Worm (Caenorhabditis elegans): ENCODE measurements around the gene gst-33.
A peak's percentile ranks its signal among the peaks of the same experiment; 100 is the strongest.

Gene gst-33

DNA sequence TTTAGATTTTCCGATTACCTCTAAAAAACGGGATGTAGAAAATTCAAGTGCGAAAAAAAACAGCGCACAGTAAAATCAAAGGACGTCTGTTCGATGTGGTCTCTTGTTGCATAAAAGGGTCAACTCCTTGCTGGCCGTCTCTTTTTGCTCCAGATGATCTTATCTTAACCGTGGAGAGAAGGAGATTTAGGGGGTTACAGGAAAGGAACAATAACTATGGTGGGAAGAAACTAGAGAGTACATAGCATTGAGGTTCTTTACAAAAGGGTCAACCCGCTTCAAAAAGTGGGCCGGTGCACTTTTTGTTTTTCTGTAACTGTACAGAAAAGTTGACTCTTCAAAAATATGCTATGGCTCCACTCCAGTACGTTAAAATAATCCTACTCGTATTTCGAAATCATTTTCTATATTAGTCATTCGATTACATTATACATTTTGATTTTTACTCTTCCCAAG is 36.8 kb downstream of the gst-33 start, which contains the start of the genes T20D4.19 and srj-9:
Gene T20D4.19 (minus strand): TSS at position 101 of the 456 bp plus-strand sequence.
Gene srj-9 (plus strand): TSS at position 406 of the 456 bp plus-strand sequence.
- TF ChIP-seq lin-40 (tag; optimal IDR thresholded peaks at IDR 0.05): no peak
- TF ChIP-seq madf-3 (GFP tag; IDR thresholded peaks at IDR 0.05): 0 out of 2 replicates have a peak, but pooled peaks have one; percentile 51

DNA sequence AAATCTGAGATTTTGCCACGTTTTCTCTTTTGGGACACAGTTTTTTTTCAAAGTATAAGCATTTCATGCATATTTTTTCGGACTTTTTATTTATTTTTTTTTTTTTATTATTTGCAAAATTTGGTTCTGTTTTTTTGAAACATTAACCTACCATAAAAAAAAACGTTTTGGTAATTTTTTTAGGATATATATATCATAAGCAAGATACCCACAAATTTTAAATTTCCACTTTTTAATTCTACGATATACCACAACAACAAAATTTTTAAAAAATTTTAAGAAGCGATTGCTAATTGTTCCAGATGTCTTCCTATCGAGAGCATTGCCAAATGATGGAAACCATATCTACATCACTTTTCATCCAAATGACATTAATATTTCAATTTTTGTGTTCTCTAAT is 39.7 kb downstream of the gst-33 start, which contains the start of gene srab-20:
Gene srab-20 (plus strand): TSS at position 301 of the 400 bp plus-strand sequence.
- TF ChIP-seq F52B5.7 (tag; optimal IDR thresholded peaks at IDR 0.05) (no peak), unc-130 (GFP tag; optimal IDR thresholded peaks at IDR 0.05) (no peak), Y79H2A.3 (GFP tag; conservative IDR thresholded peaks at IDR 0.05) (no peak), somi-1 (GFP tag; optimal IDR thresholded peaks at IDR 0.05) (no peak), tlf-1 (GFP tag; optimal IDR thresholded peaks at IDR 0.05) (no peak), lin-54 (GFP tag; optimal IDR thresholded peaks at IDR 0.05) (no peak), snpc-1.3 (tag; optimal IDR thresholded peaks at IDR 0.05; ENCODE audit: insufficient read depth) (no peak), ztf-28 (GFP tag; IDR thresholded peaks at IDR 0.05) (no peak), madf-10 (tag; optimal IDR thresholded peaks at IDR 0.05) (no peak)

DNA sequence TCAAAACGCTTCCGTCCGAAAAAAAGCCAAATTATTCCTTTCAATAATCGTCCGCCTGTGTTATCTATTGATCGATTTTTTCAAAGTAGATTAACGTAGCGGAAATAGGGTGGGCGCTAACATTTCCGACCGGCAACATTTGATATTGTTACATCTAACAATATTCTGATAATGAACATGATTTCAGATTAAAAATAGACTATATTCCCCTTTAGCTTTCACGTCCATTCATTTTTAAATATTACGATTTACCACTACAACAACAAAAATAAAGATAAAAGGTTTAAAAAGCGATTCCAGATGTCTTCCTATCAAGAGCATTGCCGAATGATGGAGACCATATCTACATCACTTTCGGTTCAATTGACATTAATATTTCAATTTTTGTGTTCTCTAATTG is 42.3 kb downstream of the gst-33 start, which contains the start of gene srab-22:
Gene srab-22 (plus strand): TSS at position 301 of the 400 bp plus-strand sequence.
- TF ChIP-seq nfya-2 (GFP tag; IDR thresholded peaks at IDR 0.05) (no peak), ets-4 (GFP tag; optimal IDR thresholded peaks at IDR 0.05) (no peak), mcd-1 (GFP tag; IDR thresholded peaks at IDR 0.05) (no peak), F33H1.4 (GFP tag; IDR thresholded peaks at IDR 0.05) (no peak), akir-1 (GFP tag; optimal IDR thresholded peaks at IDR 0.05) (no peak), snpc-3.4 (tag; optimal IDR thresholded peaks at IDR 0.05) (no peak), B0336.3 (GFP tag; IDR thresholded peaks at IDR 0.05) (no peak), hlh-26 (GFP tag; conservative IDR thresholded peaks at IDR 0.05) (no peak), Y67H2A.10 (GFP tag; conservative IDR thresholded peaks at IDR 0.05) (no peak), Y56A3A.18 (GFP tag; IDR thresholded peaks at IDR 0.05) (no peak), atf-7 (tag; optimal IDR thresholded peaks at IDR 0.05) (no peak), him-1 (tag; optimal IDR thresholded peaks at IDR 0.05) (no peak), bed-2 (GFP tag; IDR thresholded peaks at IDR 0.05) (no peak), zim-3 (tag; optimal IDR thresholded peaks at IDR 0.05) (no peak), sea-2 (GFP tag; IDR thresholded peaks at IDR 0.05) (no peak), lag-1 (GFP tag; IDR thresholded peaks at IDR 0.05) (no peak), tbx-9 (tag; optimal IDR thresholded peaks at IDR 0.05; ENCODE audit: borderline replicate concordance) (no peak), T07F8.4 (tag; optimal IDR thresholded peaks at IDR 0.05) (no peak), aptf-3 (GFP tag; IDR thresholded peaks at IDR 0.05) (no peak)

DNA sequence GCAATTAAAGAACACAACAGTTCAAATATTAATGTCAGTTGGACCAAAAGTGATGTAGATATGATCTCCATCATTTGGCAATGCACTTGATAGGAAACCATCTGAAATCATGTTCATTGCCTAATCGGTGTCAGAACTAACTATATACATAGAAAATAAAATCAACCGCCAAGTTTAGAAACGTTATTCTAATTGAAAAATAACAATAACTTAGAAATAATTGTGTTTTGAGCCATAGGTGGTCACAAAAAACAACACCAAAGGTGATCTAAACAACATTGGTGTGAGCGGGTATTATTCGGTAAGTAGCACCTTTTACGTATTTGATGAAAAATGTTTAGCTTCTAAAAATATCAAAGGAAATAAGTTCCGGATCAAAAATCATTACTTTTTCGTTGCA is 44.0 kb downstream of the gst-33 start, which contains the start of gene srab-21:
Gene srab-21 (minus strand): TSS at position 101 of the 400 bp plus-strand sequence.
- TF ChIP-seq ztf-22 (GFP tag; optimal IDR thresholded peaks at IDR 0.05): no peak
- TF ChIP-seq ZK185.1 (tag; optimal IDR thresholded peaks at IDR 0.05; ENCODE audit: poor library complexity, severe bottlenecking): no peak
- TF ChIP-seq unc-130 (GFP tag; optimal IDR thresholded peaks at IDR 0.05): no peak
- TF ChIP-seq bed-1 (GFP tag; IDR thresholded peaks at IDR 0.05): no peak
- TF ChIP-seq nfyb-1 (GFP tag; IDR thresholded peaks at IDR 0.05): no peak
- no peak for TF ChIP-seq nhr-80 (tag; optimal IDR thresholded peaks at IDR 0.05)

Data from whole organism, young adult.